Worm (Caenorhabditis elegans): ENCODE data around the gene C46E10.1.

Gene C46E10.1

ce11 chrII:3716961-3717360 is 7.1 kb upstream of the C46E10.1 start, which contains the start of gene fbxc-52:
fbxc-52 (plus strand) TSS chrII:3717261.
- no peak for TF ChIP-seq ceh-43 (GFP tag; optimal IDR thresholded peaks at IDR 0.05)
- no peak for TF ChIP-seq sem-2 (GFP tag; optimal IDR thresholded peaks at IDR 0.05)
- TF ChIP-seq ceh-83 (GFP tag; optimal IDR thresholded peaks at IDR 0.05), result no peak
- TF ChIP-seq sptf-1 (tag; optimal IDR thresholded peaks at IDR 0.05), result no peak
- TF ChIP-seq bed-3 (GFP tag; optimal IDR thresholded peaks at IDR 0.05), result no peak
- TF ChIP-seq lin-32 (GFP tag; optimal IDR thresholded peaks at IDR 0.05), result no peak
- TF ChIP-seq mab-5 (tag; optimal IDR thresholded peaks at IDR 0.05), result no peak
- no peak for TF ChIP-seq lin-13 (tag; optimal IDR thresholded peaks at IDR 0.05)
- TF ChIP-seq ham-2 (GFP tag; optimal IDR thresholded peaks at IDR 0.05), result no peak
- no peak for TF ChIP-seq drap-1 (GFP tag; optimal IDR thresholded peaks at IDR 0.05)
- no peak for TF ChIP-seq unc-62 (GFP tag; optimal IDR thresholded peaks at IDR 0.05)
- TF ChIP-seq zip-8 (tag; optimal IDR thresholded peaks at IDR 0.05), result no peak
- no peak for TF ChIP-seq snpc-4 (tag; optimal IDR thresholded peaks at IDR 0.05)
- no peak for TF ChIP-seq hlh-1 (tag; optimal IDR thresholded peaks at IDR 0.05)
- TF ChIP-seq nhr-76 (tag; optimal IDR thresholded peaks at IDR 0.05), result no peak

- TF ChIP-seq hlh-1 (tag; optimal IDR thresholded peaks at IDR 0.05) (no peak), ceh-83 (GFP tag; optimal IDR thresholded peaks at IDR 0.05) (no peak), lsy-2 (tag; optimal IDR thresholded peaks at IDR 0.05) (no peak)
These were observed 3.0 kb upstream of the C46E10.1 start, which contains the start of gene C46E10.3 for ce11 chrII:3721016-3721415. C46E10.3 (plus strand) TSS chrII:3721316.

- TF ChIP-seq elt-3 (tag; optimal IDR thresholded peaks at IDR 0.05) (no peak), ceh-43 (GFP tag; optimal IDR thresholded peaks at IDR 0.05) (no peak), zip-8 (tag; optimal IDR thresholded peaks at IDR 0.05) (no peak), snpc-4 (tag; optimal IDR thresholded peaks at IDR 0.05) (no peak), elt-1 (tag; optimal IDR thresholded peaks at IDR 0.05; ENCODE audit: borderline replicate concordance, insufficient read depth) (no peak), sptf-1 (tag; optimal IDR thresholded peaks at IDR 0.05) (no peak), nhr-2 (tag; optimal IDR thresholded peaks at IDR 0.05) (no peak), unc-120 (tag; optimal IDR thresholded peaks at IDR 0.05; ENCODE audit: poor library complexity, severe bottlenecking) (no peak), mep-1 (tag; optimal IDR thresholded peaks at IDR 0.05) (no peak), ztf-11 (tag; optimal IDR thresholded peaks at IDR 0.05) (no peak), mls-2 (tag; optimal IDR thresholded peaks at IDR 0.05) (no peak), lsy-2 (tag; optimal IDR thresholded peaks at IDR 0.05) (no peak), mab-5 (tag; optimal IDR thresholded peaks at IDR 0.05) (no peak), hlh-1 (tag; optimal IDR thresholded peaks at IDR 0.05) (no peak), pha-4 (tag; optimal IDR thresholded peaks at IDR 0.05) (no peak), sem-2 (GFP tag; optimal IDR thresholded peaks at IDR 0.05) (no peak), bed-3 (GFP tag; optimal IDR thresholded peaks at IDR 0.05) (no peak), lin-32 (GFP tag; optimal IDR thresholded peaks at IDR 0.05) (no peak), unc-62 (GFP tag; optimal IDR thresholded peaks at IDR 0.05) (no peak), ham-2 (GFP tag; optimal IDR thresholded peaks at IDR 0.05) (no peak)
These were observed 4.0 kb downstream of the C46E10.1 start, which contains the start of gene C46E10.8 for ce11 chrII:3727996-3728395. C46E10.8 (minus strand) TSS chrII:3728096.

- TF ChIP-seq unc-120 (tag; optimal IDR thresholded peaks at IDR 0.05; ENCODE audit: poor library complexity, severe bottlenecking) (no peak), pha-4 (tag; optimal IDR thresholded peaks at IDR 0.05) (no peak), nhr-76 (tag; optimal IDR thresholded peaks at IDR 0.05) (no peak), elt-1 (tag; optimal IDR thresholded peaks at IDR 0.05; ENCODE audit: borderline replicate concordance, insufficient read depth) (no peak), zip-8 (tag; optimal IDR thresholded peaks at IDR 0.05) (no peak), nhr-28 (tag; optimal IDR thresholded peaks at IDR 0.05) (no peak), flh-1 (GFP tag; optimal IDR thresholded peaks at IDR 0.05) (no peak), nhr-237 (tag; optimal IDR thresholded peaks at IDR 0.05) (no peak), lin-32 (GFP tag; optimal IDR thresholded peaks at IDR 0.05) (no peak), lsy-2 (tag; optimal IDR thresholded peaks at IDR 0.05) (no peak), mls-2 (tag; optimal IDR thresholded peaks at IDR 0.05) (no peak), tbx-8 (GFP tag; optimal IDR thresholded peaks at IDR 0.05) (no peak)
These were observed 7.7 kb downstream of the C46E10.1 start, which contains the start of the genes sdz-12 and bath-31 for ce11 chrII:3731723-3732122. sdz-12 (minus strand) TSS chrII:3731823. bath-31 (plus strand) TSS chrII:3731973.

- TF ChIP-seq ceh-39 (tag; optimal IDR thresholded peaks at IDR 0.05) (no peak), mls-2 (tag; optimal IDR thresholded peaks at IDR 0.05) (no peak), unc-39 (tag; optimal IDR thresholded peaks at IDR 0.05) (no peak), lin-32 (GFP tag; optimal IDR thresholded peaks at IDR 0.05) (no peak), M03D4.4 (tag; optimal IDR thresholded peaks at IDR 0.05) (no peak), mep-1 (tag; optimal IDR thresholded peaks at IDR 0.05) (no peak), lin-13 (tag; optimal IDR thresholded peaks at IDR 0.05) (no peak), tbx-8 (GFP tag; optimal IDR thresholded peaks at IDR 0.05) (no peak), pha-4 (tag; optimal IDR thresholded peaks at IDR 0.05) (no peak)
These were observed 12.9 kb downstream of the C46E10.1 start, which contains the start of gene F12E12.6 for ce11 chrII:3736893-3737375. F12E12.6 (minus strand) TSS chrII:3736943.
